Worm (Caenorhabditis elegans) whole organism, L3 larva: ENCODE measurements around the gene F59A7.12.
A peak's percentile ranks its signal among the peaks of the same experiment; 100 is the strongest.

Experiments
- R02D3.7 ChIP-seq: fragments of 150-350 bp; optimal IDR thresholded peaks from 2 replicates; lab custom pipeline; 2014; ENCODE audit warnings: missing biosample characterization, missing genetic modification characterization
- ZK546.5 ChIP-seq: sonication (generic microtip); optimal IDR thresholded peaks from 2 replicates; lab custom pipeline; 2017; ENCODE audit warnings: missing biosample characterization, missing genetic modification characterization
- aly-2 ChIP-seq: fragments of 150-350 bp; optimal IDR thresholded peaks from 2 replicates; lab custom pipeline; 2014; ENCODE audit warnings: missing biosample characterization, missing genetic modification characterization
- ama-1 ChIP-seq: fragments of 150-350 bp; optimal IDR thresholded peaks from 2 replicates; lab custom pipeline; 2018
- ceh-28 ChIP-seq: fragments of 150-350 bp; optimal IDR thresholded peaks from 2 replicates; lab custom pipeline; 2014; ENCODE audit warnings: missing biosample characterization, missing genetic modification reagents, missing genetic modification characterization
- ceh-82 ChIP-seq: fragments of 150-350 bp; optimal IDR thresholded peaks from 2 replicates; lab custom pipeline; 2014; ENCODE audit warnings: missing biosample characterization, missing genetic modification characterization
- ceh-9 ChIP-seq: sonication (generic microtip); optimal IDR thresholded peaks from 2 replicates; lab custom pipeline; 2018; ENCODE audit warnings: missing biosample characterization, missing genetic modification characterization
- egl-27 ChIP-seq: sonication (generic microtip); optimal IDR thresholded peaks from 4 replicates; lab custom pipeline; 2017; ENCODE audit warnings: missing biosample characterization, missing genetic modification reagents, missing genetic modification characterization
- egl-5 ChIP-seq: fragments of 150-350 bp; optimal IDR thresholded peaks from 2 replicates; lab custom pipeline; 2017; ENCODE audit warnings: missing biosample characterization, missing genetic modification reagents, missing genetic modification characterization, inconsistent platforms
- elt-2 ChIP-seq: sonication (generic microtip); optimal IDR thresholded peaks from 2 replicates; lab custom pipeline; 2016; ENCODE audit warnings: missing genetic modification reagents, mild to moderate bottlenecking, missing genetic modification characterization, missing compliant biosample characterization
- eor-1 ChIP-seq, 2 experiments: fragments of 150-350 bp; optimal IDR thresholded peaks; 2 replicates each; lab custom pipeline; 2014 to 2018; ENCODE audit warnings: missing biosample characterization in 2 of 2, missing genetic modification characterization in 2 of 2
- fkh-10 ChIP-seq: sonication (generic microtip); optimal IDR thresholded peaks from 2 replicates; lab custom pipeline; 2017; ENCODE audit warnings: missing biosample characterization, missing genetic modification reagents, missing genetic modification characterization
- fkh-2 ChIP-seq: fragments of 150-350 bp; optimal IDR thresholded peaks from 2 replicates; lab custom pipeline; 2014; ENCODE audit warnings: missing biosample characterization, missing genetic modification reagents, missing genetic modification characterization
- fos-1 ChIP-seq: fragments of 150-350 bp; optimal IDR thresholded peaks from 2 replicates; lab custom pipeline; 2014; ENCODE audit warnings: missing biosample characterization, missing genetic modification characterization
- hmg-11 ChIP-seq: sonication (generic microtip); optimal IDR thresholded peaks from 2 replicates; lab custom pipeline; 2016; ENCODE audit warnings: missing genetic modification characterization, missing compliant biosample characterization
- jun-1 ChIP-seq: fragments of 150-350 bp; optimal IDR thresholded peaks from 2 replicates; lab custom pipeline; 2014; ENCODE audit warnings: missing biosample characterization, missing genetic modification reagents, missing genetic modification characterization
- lin-15B ChIP-seq: fragments of 150-350 bp; optimal IDR thresholded peaks from 2 replicates; lab custom pipeline; 2014; ENCODE audit warnings: missing biosample characterization, missing genetic modification characterization
- lin-39 ChIP-seq: fragments of 150-350 bp; optimal IDR thresholded peaks from 2 replicates; lab custom pipeline; 2018; ENCODE audit warnings: missing biosample characterization, missing genetic modification reagents, missing genetic modification characterization
- mdl-1 ChIP-seq: fragments of 150-350 bp; optimal IDR thresholded peaks from 2 replicates; lab custom pipeline; 2014; ENCODE audit warnings: missing biosample characterization, missing genetic modification characterization
- mml-1 ChIP-seq: fragments of 150-350 bp; sonication (generic microtip); optimal IDR thresholded peaks from 3 replicates; lab custom pipeline; 2014; ENCODE audit warnings: missing biosample characterization, missing genetic modification characterization
- nhr-11 ChIP-seq: fragments of 150-350 bp; optimal IDR thresholded peaks from 2 replicates; lab custom pipeline; 2014; ENCODE audit warnings: missing biosample characterization, missing genetic modification characterization
- nhr-12 ChIP-seq: fragments of 150-350 bp; optimal IDR thresholded peaks from 2 replicates; lab custom pipeline; 2014; ENCODE audit warnings: missing biosample characterization, missing genetic modification characterization
- nhr-23 ChIP-seq: fragments of 150-350 bp; optimal IDR thresholded peaks from 2 replicates; lab custom pipeline; 2014; ENCODE audit warnings: missing biosample characterization, missing genetic modification reagents, missing genetic modification characterization
- nhr-237 ChIP-seq: fragments of 150-350 bp; optimal IDR thresholded peaks from 2 replicates; lab custom pipeline; 2014; ENCODE audit warnings: missing biosample characterization, missing genetic modification characterization
- nhr-25 ChIP-seq: sonication (generic microtip); optimal IDR thresholded peaks from 2 replicates; lab custom pipeline; 2017; ENCODE audit warnings: missing biosample characterization, missing genetic modification characterization
- nhr-28 ChIP-seq: fragments of 150-350 bp; optimal IDR thresholded peaks from 2 replicates; lab custom pipeline; 2014; ENCODE audit warnings: missing biosample characterization, missing genetic modification characterization
- nhr-43 ChIP-seq: sonication (generic microtip); optimal IDR thresholded peaks from 2 replicates; lab custom pipeline; 2016; ENCODE audit warnings: mild to moderate bottlenecking, missing genetic modification characterization, missing compliant biosample characterization; ENCODE audit not compliant: poor library complexity, severe bottlenecking
- nhr-67 ChIP-seq: fragments of 150-350 bp; optimal IDR thresholded peaks from 2 replicates; lab custom pipeline; 2014; ENCODE audit warnings: missing biosample characterization, missing genetic modification characterization
- nhr-76 ChIP-seq: fragments of 150-350 bp; sonication (generic microtip); optimal IDR thresholded peaks from 5 replicates; lab custom pipeline; 2014; ENCODE audit warnings: missing biosample characterization, missing genetic modification characterization
- nhr-77 ChIP-seq: fragments of 150-350 bp; optimal IDR thresholded peaks from 2 replicates; lab custom pipeline; 2014; ENCODE audit warnings: missing biosample characterization, missing genetic modification characterization
- pha-4 ChIP-seq: fragments of 150-350 bp; optimal IDR thresholded peaks from 2 replicates; lab custom pipeline; 2014; ENCODE audit warnings: missing biosample characterization, missing genetic modification reagents, missing genetic modification characterization
- pqm-1 ChIP-seq: fragments of 150-350 bp; optimal IDR thresholded peaks from 2 replicates; lab custom pipeline; 2017; ENCODE audit warnings: missing biosample characterization, missing genetic modification characterization, inconsistent platforms
- sea-2 ChIP-seq: fragments of 150-350 bp; sonication (generic microtip); optimal IDR thresholded peaks from 4 replicates; lab custom pipeline; 2014; ENCODE audit warnings: missing biosample characterization, missing genetic modification reagents, missing genetic modification characterization
- skn-1 ChIP-seq: fragments of 150-350 bp; optimal IDR thresholded peaks from 2 replicates; lab custom pipeline; 2014; ENCODE audit warnings: missing biosample characterization, missing genetic modification characterization
- snpc-4 ChIP-seq: fragments of 150-350 bp; optimal IDR thresholded peaks from 2 replicates; lab custom pipeline; 2014; ENCODE audit warnings: missing biosample characterization, missing genetic modification characterization
- unc-39 ChIP-seq: sonication (generic microtip); optimal IDR thresholded peaks from 4 replicates; lab custom pipeline; 2017; ENCODE audit warnings: missing biosample characterization, missing genetic modification characterization
- unc-62 ChIP-seq: fragments of 150-350 bp; sonication (generic microtip); optimal IDR thresholded peaks from 4 replicates; lab custom pipeline; 2014; ENCODE audit warnings: missing biosample characterization, missing genetic modification reagents, missing genetic modification characterization
- ztf-4 ChIP-seq: fragments of 150-350 bp; optimal IDR thresholded peaks from 2 replicates; lab custom pipeline; 2014; ENCODE audit warnings: missing biosample characterization, missing genetic modification characterization

The F59A7.12 gene

DNA sequence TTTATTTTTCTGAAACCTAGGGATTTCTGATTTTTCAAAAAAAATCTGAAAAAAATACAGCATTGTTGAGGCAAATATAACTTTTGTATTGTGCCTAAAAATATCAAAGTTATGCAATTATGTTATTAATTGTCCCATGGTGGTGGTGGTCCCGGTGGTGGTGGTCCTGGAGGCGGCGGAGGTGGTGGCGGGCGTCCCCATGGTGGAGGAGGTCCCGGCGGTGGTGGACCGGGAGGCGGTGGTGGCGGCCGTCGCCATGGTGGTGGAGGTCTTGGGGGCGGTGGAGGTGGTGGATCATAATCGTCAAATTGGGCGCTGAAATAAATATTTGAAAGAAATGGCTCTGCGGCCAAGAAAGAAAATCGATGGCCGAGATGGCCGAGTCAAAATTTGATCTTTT is 20.8 kb downstream of the F59A7.12 start:
- TF ChIP-seq nhr-67 (no peak), pqm-1 (no peak), mml-1 (tag; lab: Kevin White, UChicago) (no peak), ama-1 (lab: Kevin White, UChicago) (no peak), skn-1 (no peak), nhr-11 (tag; lab: Kevin White, UChicago) (no peak), eor-1 (tag; optimal IDR thresholded peaks at IDR 0.05; lab: Kevin White, UChicago) (no peak), fkh-10 (GFP tag; lab: Kevin White, UChicago) (no peak), nhr-77 (tag; lab: Kevin White, UChicago) (no peak), hmg-11 (tag; lab: Kevin White, UChicago) (no peak), lin-15B (tag; lab: Kevin White, UChicago) (no peak), ceh-28 (tag; lab: Kevin White, UChicago) (no peak)
- TF ChIP-seq, all 47 proteins: peak for 0

- no peak for TF ChIP-seq nhr-25 (tag; lab: Kevin White, UChicago)
- no peak for TF ChIP-seq nhr-237
- no peak for TF ChIP-seq nhr-43 (tag; lab: Kevin White, UChicago)
- no peak for TF ChIP-seq fkh-10 (GFP tag; lab: Kevin White, UChicago)
These were observed 21.5 kb downstream of the F59A7.12 start, which contains the start of gene Y40B10A.11 for ce11 chrV:2051507-2051906. Gene Y40B10A.11 (minus strand): TSS chrV:2051607.

ce11 chrV:2053509-2053908 is 23.5 kb downstream of the F59A7.12 start, which contains the start of gene comt-5:
Gene comt-5 (minus strand): TSS chrV:2053609.
- TF ChIP-seq egl-5 (tag; lab: Kevin White, UChicago) (no peak), hmg-11 (tag; lab: Kevin White, UChicago) (no peak), fkh-2 (no peak), ztf-4 (tag; lab: Kevin White, UChicago) (no peak), nhr-28 (no peak)

DNA sequence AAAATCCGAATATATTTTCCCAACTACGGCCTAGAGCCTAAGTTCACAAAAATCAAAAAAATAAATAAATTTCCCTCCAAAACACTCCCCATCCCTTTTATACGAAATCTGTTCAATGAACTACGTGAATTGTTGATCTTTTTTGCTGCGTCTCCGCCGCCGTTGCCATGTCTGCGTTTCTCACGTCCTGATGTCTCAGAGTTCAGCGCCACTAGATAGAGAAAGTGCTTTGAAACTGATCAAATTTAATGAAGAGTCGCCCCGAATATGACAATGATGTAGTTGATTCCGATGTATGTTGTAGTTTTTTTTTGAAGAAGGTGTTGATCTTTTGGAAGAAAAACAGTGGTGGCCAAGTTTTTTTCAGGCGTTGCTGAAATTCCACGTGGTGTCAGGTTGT is 24.3 kb downstream of the F59A7.12 start:
- no peak for TF ChIP-seq unc-62
- TF ChIP-seq egl-27, result no peak
- no peak for TF ChIP-seq nhr-76 (tag; lab: Kevin White, UChicago)

- no peak for TF ChIP-seq egl-27
- no peak for TF ChIP-seq jun-1
- peak; percentile 28 for TF ChIP-seq pqm-1
- no peak for TF ChIP-seq egl-5 (tag; lab: Kevin White, UChicago)
- no peak for TF ChIP-seq ceh-28 (tag; lab: Kevin White, UChicago)
- no peak for TF ChIP-seq fkh-2
- TF ChIP-seq ceh-9 (tag; lab: Kevin White, UChicago), result no peak
- no peak for TF ChIP-seq fkh-10 (GFP tag; lab: Kevin White, UChicago)
- no peak for TF ChIP-seq nhr-23
- no peak for TF ChIP-seq ZK546.5 (tag; lab: Kevin White, UChicago)
- peak; percentile 25 for TF ChIP-seq nhr-76 (tag; lab: Kevin White, UChicago)
- TF ChIP-seq nhr-237, result no peak
- no peak for TF ChIP-seq nhr-12 (tag; lab: Kevin White, UChicago)
- no peak for TF ChIP-seq R02D3.7
- TF ChIP-seq aly-2 (tag; lab: Kevin White, UChicago), result no peak
- TF ChIP-seq skn-1, result no peak
- peak; percentile 63 for TF ChIP-seq elt-2 (tag; lab: Kevin White, UChicago)
- TF ChIP-seq nhr-67, result no peak
- TF ChIP-seq ama-1 (lab: Kevin White, UChicago), result no peak
- no peak for TF ChIP-seq lin-39
- TF ChIP-seq nhr-11 (tag; lab: Kevin White, UChicago), result no peak
- TF ChIP-seq unc-39, result no peak
- no peak for TF ChIP-seq mdl-1
- peak; percentile 58 for TF ChIP-seq pha-4 (tag; lab: Kevin White, UChicago)
- no peak for TF ChIP-seq nhr-25 (tag; lab: Kevin White, UChicago)
- TF ChIP-seq snpc-4 (tag; lab: Kevin White, UChicago), result no peak
- TF ChIP-seq fos-1 (tag; lab: Kevin White, UChicago), result no peak
- peak; percentile 8 for TF ChIP-seq lin-15B (tag; lab: Kevin White, UChicago)
- TF ChIP-seq sea-2 (GFP tag; lab: Kevin White, UChicago), result no peak
- TF ChIP-seq unc-62, result no peak
- TF ChIP-seq ceh-82 (tag; lab: Kevin White, UChicago), result no peak
These were observed 26.0 kb downstream of the F59A7.12 start for ce11 chrV:2055765-2056504.
